Fruit fly (Drosophila melanogaster) whole organism, embryonic: ENCODE measurements around the gene CG43403.

Experiments used
- ATbp ChIP-seq: fragments of 200-800 bp; sonication (Bioruptor generic); optimal IDR thresholded peaks from 2 replicates; lab custom pipeline; 2017; ENCODE audit warnings: missing biosample characterization, mild to moderate bottlenecking, missing genetic modification characterization, missing genetic modification reagents
- Abd-B ChIP-seq: fragments of 200-800 bp; sonication (Bioruptor generic); optimal IDR thresholded peaks from 2 replicates; lab custom pipeline; 2018; ENCODE audit warnings: missing biosample characterization, mild to moderate bottlenecking, missing genetic modification characterization, moderate library complexity
- Atf6 ChIP-seq: fragments of 200-800 bp; sonication (Bioruptor generic); IDR thresholded peaks from 2 replicates; pipeline ENCODE4 v1.3.6; 2022; ENCODE audit warnings: missing biosample characterization, missing genetic modification characterization
- Bgb ChIP-seq: fragments of 200-800 bp; sonication (Bioruptor generic); IDR thresholded peaks from 2 replicates; pipeline ENCODE4 v1.3.6; 2022; ENCODE audit warnings: missing biosample characterization, missing genetic modification characterization; ENCODE audit not compliant: partially characterized antibody
- Blimp-1 ChIP-seq: fragments of 200-800 bp; sonication (Bioruptor generic); optimal IDR thresholded peaks from 3 replicates; lab custom pipeline; 2018; ENCODE audit warnings: missing biosample characterization, missing genetic modification characterization, mild to moderate bottlenecking, moderate library complexity, missing genetic modification reagents
- Bteb2 ChIP-seq: fragments of 200-800 bp; sonication (Bioruptor generic); optimal IDR thresholded peaks from 2 replicates; lab custom pipeline; 2016; ENCODE audit warnings: missing biosample characterization, missing genetic modification characterization
- CG10274 ChIP-seq: fragments of 200-800 bp; sonication (Bioruptor generic); optimal IDR thresholded peaks from 3 replicates; lab custom pipeline; 2017; ENCODE audit warnings: missing biosample characterization, mild to moderate bottlenecking, missing genetic modification characterization
- CG12219 ChIP-seq: fragments of 200-800 bp; sonication (Bioruptor generic); optimal IDR thresholded peaks from 3 replicates; lab custom pipeline; 2018; ENCODE audit warnings: missing biosample characterization, mild to moderate bottlenecking, missing genetic modification characterization
- CG12744 ChIP-seq: fragments of 200-800 bp; sonication (Bioruptor generic); optimal IDR thresholded peaks from 2 replicates; lab custom pipeline; 2016; ENCODE audit warnings: missing biosample characterization, missing genetic modification characterization
- CG13296 ChIP-seq: fragments of 200-800 bp; sonication (Bioruptor generic); optimal IDR thresholded peaks from 3 replicates; lab custom pipeline; 2018; ENCODE audit warnings: missing biosample characterization, mild to moderate bottlenecking, missing genetic modification characterization
- CG13775 ChIP-seq: fragments of 200-800 bp; sonication (Bioruptor generic); optimal IDR thresholded peaks from 3 replicates; lab custom pipeline; 2017; ENCODE audit warnings: missing biosample characterization, mild to moderate bottlenecking, missing genetic modification characterization
- CG16813 ChIP-seq: fragments of 200-800 bp; sonication (Bioruptor generic); IDR thresholded peaks from 3 replicates; pipeline ENCODE4 v1.3.6; 2022; ENCODE audit warnings: missing biosample characterization, missing genetic modification characterization; ENCODE audit not compliant: partially characterized antibody
- CG17361 ChIP-seq: fragments of 200-800 bp; sonication (Bioruptor generic); IDR thresholded peaks from 3 replicates; pipeline ENCODE4 v1.3.6; 2022; ENCODE audit warnings: missing biosample characterization, missing genetic modification characterization
- CG1792 ChIP-seq: fragments of 200-800 bp; sonication (Bioruptor generic); optimal IDR thresholded peaks from 2 replicates; lab custom pipeline; 2016; ENCODE audit warnings: missing biosample characterization, missing genetic modification characterization
- CG2116 ChIP-seq: fragments of 200-800 bp; sonication (Bioruptor generic); optimal IDR thresholded peaks from 3 replicates; lab custom pipeline; 2018; ENCODE audit warnings: missing biosample characterization, mild to moderate bottlenecking, missing genetic modification characterization
- CG8281 ChIP-seq: fragments of 200-800 bp; sonication (Bioruptor generic); optimal IDR thresholded peaks from 2 replicates; lab custom pipeline; 2018; ENCODE audit warnings: missing biosample characterization, mild to moderate bottlenecking, missing genetic modification characterization, moderate library complexity
- CG8944 ChIP-seq: fragments of 200-800 bp; sonication (Bioruptor generic); optimal IDR thresholded peaks from 3 replicates; lab custom pipeline; 2016; ENCODE audit warnings: missing biosample characterization, missing genetic modification characterization
- CG9876 ChIP-seq: fragments of 200-800 bp; sonication (Bioruptor generic); optimal IDR thresholded peaks from 2 replicates; lab custom pipeline; 2016; ENCODE audit warnings: missing biosample characterization, missing genetic modification characterization
- CHES-1-like ChIP-seq: fragments of 200-800 bp; sonication (Bioruptor generic); optimal IDR thresholded peaks from 2 replicates; lab custom pipeline; 2016; ENCODE audit warnings: missing biosample characterization, missing genetic modification characterization
- Camta ChIP-seq: fragments of 200-800 bp; sonication (Bioruptor generic); optimal IDR thresholded peaks from 2 replicates; lab custom pipeline; 2016; ENCODE audit warnings: missing biosample characterization, missing genetic modification characterization
- D19A ChIP-seq: fragments of 200-800 bp; optimal IDR thresholded peaks from 3 replicates; lab custom pipeline; 2019; ENCODE audit warnings: missing biosample characterization, mild to moderate bottlenecking, missing genetic modification characterization, moderate library complexity
- E2f2 ChIP-seq: fragments of 200-800 bp; sonication (Bioruptor generic); IDR thresholded peaks from 2 replicates; pipeline ENCODE4 v1.3.6; 2022; ENCODE audit warnings: missing biosample characterization, missing genetic modification characterization
- Elba2 ChIP-seq: fragments of 200-800 bp; sonication (Bioruptor generic); optimal IDR thresholded peaks from 3 replicates; lab custom pipeline; 2016; ENCODE audit warnings: missing biosample characterization, missing genetic modification characterization
- Fer1 ChIP-seq: fragments of 200-800 bp; sonication (Bioruptor generic); optimal IDR thresholded peaks from 2 replicates; lab custom pipeline; 2017; ENCODE audit warnings: missing biosample characterization, mild to moderate bottlenecking, missing genetic modification characterization
- Hr78 ChIP-seq, 2 experiments: fragments of 200-800 bp in 1 of 2; fragments of >200 bp in 1 of 2; sonication (Bioruptor generic) in 1 of 2; optimal IDR thresholded peaks; 2 replicates each; lab custom pipeline; 2017 to 2019; ENCODE audit warnings: missing biosample characterization in 2 of 2, missing genetic modification characterization in 2 of 2, mild to moderate bottlenecking in 1 of 2, moderate library complexity in 1 of 2
- Lim3 ChIP-seq: fragments of 200-800 bp; sonication (Bioruptor generic); IDR thresholded peaks from 2 replicates; pipeline ENCODE4 v1.3.6; 2022; ENCODE audit warnings: missing biosample characterization, missing genetic modification characterization
- Meics ChIP-seq: fragments of 200-800 bp; sonication (Bioruptor generic); optimal IDR thresholded peaks from 2 replicates; lab custom pipeline; 2017; ENCODE audit warnings: missing biosample characterization, mild to moderate bottlenecking, missing genetic modification characterization
- NC2α ChIP-seq: fragments of 200-800 bp; sonication (Bioruptor generic); optimal IDR thresholded peaks from 2 replicates; lab custom pipeline; 2016; ENCODE audit warnings: missing biosample characterization, missing genetic modification characterization
- Oli ChIP-seq: fragments of 200-800 bp; sonication (Bioruptor generic); optimal IDR thresholded peaks from 2 replicates; lab custom pipeline; 2018; ENCODE audit warnings: missing biosample characterization, mild to moderate bottlenecking, missing genetic modification characterization, moderate library complexity
- Ravus ChIP-seq: fragments of 200-800 bp; sonication (Bioruptor generic); IDR thresholded peaks from 2 replicates; pipeline ENCODE4 v1.3.6; 2022; ENCODE audit warnings: missing biosample characterization, missing genetic modification characterization
- Side ChIP-seq: fragments of 200-800 bp; sonication (Bioruptor generic); optimal IDR thresholded peaks from 2 replicates; lab custom pipeline; 2016; ENCODE audit warnings: missing biosample characterization, missing genetic modification characterization
- TFAM ChIP-seq: fragments of 200-800 bp; sonication (Bioruptor generic); optimal IDR thresholded peaks from 2 replicates; lab custom pipeline; 2017; ENCODE audit warnings: missing biosample characterization, missing genetic modification characterization, inconsistent platforms
- crp ChIP-seq, 2 experiments: fragments of 200-800 bp; sonication (Bioruptor generic); optimal IDR thresholded peaks; 2 replicates in 1 of 2; 3 replicates in 1 of 2; lab custom pipeline; 2017; ENCODE audit warnings: missing biosample characterization in 2 of 2, missing genetic modification characterization in 2 of 2, mild to moderate bottlenecking in 1 of 2, moderate library complexity in 1 of 2
- cwo ChIP-seq: fragments of 200-800 bp; sonication (Bioruptor generic); optimal IDR thresholded peaks from 3 replicates; lab custom pipeline; 2017; ENCODE audit warnings: missing biosample characterization, missing genetic modification characterization, mild to moderate bottlenecking, moderate library complexity, missing genetic modification reagents
- danr ChIP-seq: fragments of 200-800 bp; sonication (Bioruptor generic); IDR thresholded peaks from 2 replicates; pipeline ENCODE4 v1.3.6; 2022; ENCODE audit warnings: missing biosample characterization, missing genetic modification characterization
- dpn ChIP-seq, 2 experiments: fragments of 200-800 bp; sonication (Bioruptor generic); optimal IDR thresholded peaks; 3 replicates each; lab custom pipeline; 2016; ENCODE audit warnings: missing biosample characterization in 2 of 2, missing genetic modification characterization in 2 of 2
- fd96Cb ChIP-seq: fragments of 200-800 bp; sonication (Bioruptor generic); optimal IDR thresholded peaks from 2 replicates; lab custom pipeline; 2018; ENCODE audit warnings: missing biosample characterization, mild to moderate bottlenecking, missing genetic modification characterization, moderate library complexity
- grn ChIP-seq: fragments of 200-800 bp; sonication (Bioruptor generic); optimal IDR thresholded peaks from 3 replicates; lab custom pipeline; 2017; ENCODE audit warnings: missing biosample characterization, missing genetic modification characterization
- h ChIP-seq: fragments of >200 bp; optimal IDR thresholded peaks from 2 replicates; lab custom pipeline; 2017
- ken ChIP-seq: fragments of 200-800 bp; sonication (Bioruptor generic); IDR thresholded peaks from 3 replicates; pipeline ENCODE4 v1.3.6; 2022; ENCODE audit warnings: missing biosample characterization, missing genetic modification characterization
- mld ChIP-seq: fragments of 200-800 bp; sonication (Bioruptor generic); IDR thresholded peaks from 3 replicates; pipeline ENCODE4 v1.3.6; 2022; ENCODE audit warnings: missing biosample characterization, missing genetic modification characterization; ENCODE audit not compliant: partially characterized antibody
- nerfin-1 ChIP-seq: fragments of 200-800 bp; sonication (Bioruptor generic); optimal IDR thresholded peaks from 3 replicates; lab custom pipeline; 2019; ENCODE audit warnings: missing biosample characterization, mild to moderate bottlenecking, missing genetic modification characterization, moderate library complexity
- pan ChIP-seq, 4 experiments: fragments of >200 bp in 3 of 4; fragments of 200-800 bp in 1 of 4; sonication (Bioruptor generic) in 1 of 4; optimal IDR thresholded peaks in 3 of 4; IDR thresholded peaks in 1 of 4; 2 replicates each; pipeline versions ENCODE4 v1.3.6 to Lab custom; 2017 to 2022; ENCODE audit warnings: missing biosample characterization in 2 of 4, missing genetic modification characterization in 2 of 4, mixed read lengths in 1 of 4
- pnt ChIP-seq: fragments of 200-800 bp; sonication (Bioruptor generic); optimal IDR thresholded peaks from 3 replicates; lab custom pipeline; 2016; ENCODE audit warnings: missing biosample characterization, missing genetic modification characterization
- rib ChIP-seq: fragments of 200-800 bp; sonication (Bioruptor generic); IDR thresholded peaks from 2 replicates; pipeline ENCODE4 v1.3.6; 2022; ENCODE audit warnings: missing biosample characterization, missing genetic modification characterization
- shn ChIP-seq: fragments of 200-800 bp; sonication (Bioruptor generic); optimal IDR thresholded peaks from 3 replicates; lab custom pipeline; 2016; ENCODE audit warnings: missing biosample characterization, missing genetic modification characterization
- tap ChIP-seq: fragments of 200-800 bp; optimal IDR thresholded peaks from 3 replicates; lab custom pipeline; 2019; ENCODE audit warnings: missing biosample characterization, mild to moderate bottlenecking, missing genetic modification characterization, moderate library complexity
- zen2 ChIP-seq: fragments of 200-800 bp; sonication (Bioruptor generic); IDR thresholded peaks from 3 replicates; pipeline ENCODE4 v1.3.6; 2022; ENCODE audit warnings: missing biosample characterization, missing genetic modification characterization; ENCODE audit not compliant: partially characterized antibody
- zfh2 ChIP-seq: fragments of 200-800 bp; sonication (Bioruptor generic); optimal IDR thresholded peaks from 2 replicates; lab custom pipeline; 2016; ENCODE audit warnings: missing biosample characterization, missing genetic modification characterization

CG43403 gene

DNA sequence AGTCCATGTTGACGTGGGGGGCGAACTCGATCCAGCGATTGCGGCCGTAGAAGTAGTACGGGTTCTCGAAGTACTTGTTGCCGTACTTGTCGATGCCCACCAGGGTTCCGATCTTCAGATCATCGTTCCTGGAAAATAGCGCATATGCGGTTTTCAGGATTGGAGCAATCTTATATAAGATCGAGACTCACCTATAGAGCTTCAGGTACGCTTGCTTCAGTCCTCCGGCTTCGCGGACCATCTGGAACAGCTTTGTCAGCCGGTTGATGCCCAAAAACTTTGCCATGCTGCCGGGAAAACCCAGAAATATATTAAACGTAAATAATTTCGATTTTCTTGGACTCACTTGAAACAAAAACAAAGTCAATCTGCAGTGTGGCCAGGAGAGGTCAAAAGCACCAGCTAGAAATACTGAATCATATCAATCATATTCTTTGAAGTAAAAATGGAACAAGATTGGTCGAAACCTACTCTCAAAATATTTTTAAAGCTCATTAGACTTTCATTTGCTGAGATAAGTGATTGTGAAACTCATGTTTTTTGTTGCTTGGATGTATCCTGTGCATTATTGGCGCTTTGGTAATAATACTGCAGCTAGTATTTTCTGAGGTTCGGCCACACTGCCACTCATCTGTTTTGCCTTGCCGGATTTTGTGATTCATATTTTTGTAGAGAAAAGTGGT, 40.2 kb upstream of the CG43403 start, which contains the start of the genes ND-B17.2 and Arpc5 (continued):
- TF ChIP-seq Elba2 (GFP tag; lab: Kevin White, UChicago) (peak; percentile 83), shn (GFP tag; lab: Kevin White, UChicago) (peak; percentile 31), Ravus (no peak), pan (optimal IDR thresholded peaks at IDR 0.05; lab: Kevin White, UChicago) (no peak), pan (GFP tag; optimal IDR thresholded peaks at IDR 0.05 in 1 of 2, IDR thresholded peaks at IDR 0.05 in 1 of 2) (no peak), Fer1 (GFP tag; lab: Kevin White, UChicago) (peak; percentile 12), Oli (no peak), danr (GFP tag; lab: Robert Waterston, UW) (no peak), CG8281 (tag; lab: Kevin White, UChicago) (no peak), h (lab: Kevin White, UChicago) (no peak), CHES-1-like (GFP tag; lab: Kevin White, UChicago) (peak; percentile 12), mld (GFP tag; lab: Robert Waterston, UW) (no peak), fd96Cb (no peak), CG16813 (GFP tag; lab: Robert Waterston, UW) (no peak), Abd-B (GFP tag; lab: Kevin White, UChicago) (no peak), Atf6 (GFP tag; lab: Robert Waterston, UW) (no peak), ken (no peak), tap (tag; lab: Kevin White, UChicago) (no peak), CG17361 (GFP tag; lab: Robert Waterston, UW) (peak; percentile 47; the same call in 1 of the 3 replicates), rib (GFP tag; lab: Robert Waterston, UW) (no peak), dpn (GFP tag; optimal IDR thresholded peaks at IDR 0.05; lab: Kevin White, UChicago) (no peak), Bgb (GFP tag; lab: Robert Waterston, UW) (no peak), CG1792 (GFP tag; lab: Kevin White, UChicago) (no peak), Meics (GFP tag; lab: Kevin White, UChicago) (no peak), NC2α (GFP tag; lab: Kevin White, UChicago) (no peak), grn (GFP tag; lab: Kevin White, UChicago) (no peak), CG13296 (GFP tag; lab: Kevin White, UChicago) (no peak), CG10274 (no peak), Bteb2 (GFP tag; lab: Kevin White, UChicago) (no peak), E2f2 (peak; percentile 47; the same call in 1 of the 2 replicates), D19A (tag; lab: Kevin White, UChicago) (no peak), pnt (GFP tag; lab: Kevin White, UChicago) (no peak), nerfin-1 (tag; lab: Kevin White, UChicago) (peak; percentile 42), CG13775 (GFP tag; lab: Kevin White, UChicago) (peak; percentile 29), cwo (GFP tag; lab: Kevin White, UChicago) (no peak), CG12744 (no peak), CG2116 (GFP tag; lab: Kevin White, UChicago) (peak; percentile 23), TFAM (no peak), CG12219 (GFP tag; lab: Kevin White, UChicago) (no peak), Blimp-1 (GFP tag; lab: Kevin White, UChicago) (no peak), CG9876 (GFP tag; lab: Kevin White, UChicago) (no peak), Hr78 (GFP tag; optimal IDR thresholded peaks at IDR 0.05; lab: Kevin White, UChicago) (no peak), CG8944 (no peak), zen2 (GFP tag; lab: Robert Waterston, UW) (no peak), Side (GFP tag; lab: Kevin White, UChicago) (no peak), Lim3 (GFP tag; lab: Robert Waterston, UW) (no peak), crp (GFP tag; optimal IDR thresholded peaks at IDR 0.05; lab: Kevin White, UChicago) (peak in 1 of 2 experiments; percentile 85), ATbp (GFP tag; lab: Kevin White, UChicago) (no peak), Camta (GFP tag; lab: Kevin White, UChicago) (no peak), zfh2 (GFP tag; lab: Kevin White, UChicago) (peak; percentile 13)
